Worm (Caenorhabditis elegans): ENCODE results near the gene F55H2.8.
A peak's percentile ranks its signal among the peaks of the same experiment; 100 is the strongest.

The F55H2.8 gene

DNA sequence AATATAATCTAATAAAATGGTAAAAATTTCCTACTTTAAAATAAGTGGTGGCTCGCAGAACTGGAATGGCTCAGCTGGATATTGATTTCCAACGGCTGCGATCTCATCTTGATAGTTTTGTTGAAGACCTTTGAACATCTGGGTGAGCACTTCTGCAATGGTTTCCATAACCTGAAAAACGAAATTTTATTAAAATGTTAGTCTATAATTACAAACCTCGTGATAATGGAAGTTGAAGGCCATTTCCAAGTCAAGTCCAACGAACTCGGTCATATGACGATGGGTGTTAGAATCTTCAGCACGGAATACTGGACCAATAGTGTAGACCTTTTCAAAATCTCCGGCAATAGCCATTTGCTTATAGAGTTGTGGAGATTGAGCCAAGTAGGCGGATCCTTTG is 23.9 kb upstream of the F55H2.8 start:
- no peak for TF ChIP-seq zip-2 (tag; optimal IDR thresholded peaks at IDR 0.05)
- no peak for TF ChIP-seq ceh-82 (tag; optimal IDR thresholded peaks at IDR 0.05)
- TF ChIP-seq unc-62 (GFP tag; optimal IDR thresholded peaks at IDR 0.05 in 1 of 2) = peak in 1 of 2 experiments; percentile 10
- no peak for TF ChIP-seq unc-62 (tag; optimal IDR thresholded peaks at IDR 0.05)
- TF ChIP-seq D1046.2 (GFP tag; IDR thresholded peaks at IDR 0.05) = no peak

ce11 chrIII:9490783-9491547 is 22.7 kb upstream of the F55H2.8 start, which contains the start of the genes dars-1 and ctr-9:
dars-1 (minus strand) TSS chrIII:9491215.
ctr-9 (plus strand) TSS chrIII:9491396.
- TF ChIP-seq lsy-2 (tag; optimal IDR thresholded peaks at IDR 0.05) (peak in 1 of 2 experiments; percentile 31), ceh-44 (GFP tag; IDR thresholded peaks at IDR 0.05) (no peak), dpl-1 (GFP tag; optimal IDR thresholded peaks at IDR 0.05) (peak; percentile 43), zip-2 (tag; optimal IDR thresholded peaks at IDR 0.05) (peak; percentile 91), mes-2 (tag; optimal IDR thresholded peaks at IDR 0.05; ENCODE audit: poor library complexity, severe bottlenecking) (peak; percentile 18), mxl-3 (GFP tag; optimal IDR thresholded peaks at IDR 0.05) (no peak), arid-1 (GFP tag; conservative IDR thresholded peaks at IDR 0.05) (0 out of 2 replicates have a peak, but pooled peaks have one; percentile 1)

- no peak for TF ChIP-seq nhr-102 (tag; optimal IDR thresholded peaks at IDR 0.05)
- no peak for TF ChIP-seq ces-1 (GFP tag; optimal IDR thresholded peaks at IDR 0.05)
- TF ChIP-seq ceh-32 (tag; optimal IDR thresholded peaks at IDR 0.05; ENCODE audit: poor library complexity) = no peak
- no peak for TF ChIP-seq fkh-10 (GFP tag; optimal IDR thresholded peaks at IDR 0.05)
- no peak for TF ChIP-seq egl-27 (tag; optimal IDR thresholded peaks at IDR 0.05)
- TF ChIP-seq dpl-1 (GFP tag; optimal IDR thresholded peaks at IDR 0.05) = no peak
- no peak for TF ChIP-seq lin-29 (GFP tag; IDR thresholded peaks at IDR 0.05)
- peak in 1 of 2 experiments; percentile 97 for TF ChIP-seq unc-62 (GFP tag; optimal IDR thresholded peaks at IDR 0.05 in 1 of 2)
- no peak for TF ChIP-seq unc-62 (tag; optimal IDR thresholded peaks at IDR 0.05)
- no peak for TF ChIP-seq F49E8.2 (tag; optimal IDR thresholded peaks at IDR 0.05; ENCODE audit: borderline replicate concordance)
- TF ChIP-seq T26A8.4 (GFP tag; IDR thresholded peaks at IDR 0.05) = no peak
- TF ChIP-seq ZK337.2 (GFP tag; IDR thresholded peaks at IDR 0.05) = no peak
- TF ChIP-seq T20F7.1 (GFP tag; optimal IDR thresholded peaks at IDR 0.05) = no peak
- no peak for TF ChIP-seq hlh-11 (tag; optimal IDR thresholded peaks at IDR 0.05)
- no peak for TF ChIP-seq mes-2 (tag; optimal IDR thresholded peaks at IDR 0.05; ENCODE audit: poor library complexity, severe bottlenecking)
- TF ChIP-seq dmd-9 (GFP tag; IDR thresholded peaks at IDR 0.05) = no peak
- no peak for TF ChIP-seq spr-1 (tag; optimal IDR thresholded peaks at IDR 0.05)
- peak; percentile 78 for TF ChIP-seq aha-1 (tag)
These were observed 19.5 kb upstream of the F55H2.8 start for ce11 chrIII:9494209-9494608.

DNA sequence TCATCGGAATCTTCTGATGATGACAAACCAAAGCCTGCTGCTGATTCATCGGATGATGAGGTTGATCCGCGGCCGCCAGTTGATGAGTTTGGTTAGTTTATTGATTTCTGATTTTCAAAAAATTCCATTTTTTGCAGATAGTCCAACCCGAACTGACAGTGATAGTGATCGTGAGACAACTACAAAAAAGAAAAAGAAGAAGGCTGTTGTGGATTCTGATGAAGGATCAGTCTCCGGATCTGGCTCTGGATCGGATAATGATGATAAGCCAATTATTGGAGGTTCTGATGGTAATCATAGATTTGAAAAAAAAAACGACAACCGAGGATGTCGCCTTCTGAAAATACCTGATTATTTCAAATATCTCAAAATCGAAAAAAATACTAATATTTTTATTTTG is 17.6 kb upstream of the F55H2.8 start:
- TF ChIP-seq lin-15B (tag; optimal IDR thresholded peaks at IDR 0.05) = no peak
- no peak for TF ChIP-seq T26A8.4 (GFP tag; IDR thresholded peaks at IDR 0.05)
- TF ChIP-seq dve-1 (tag; optimal IDR thresholded peaks at IDR 0.05; ENCODE audit: insufficient read depth) = no peak
- TF ChIP-seq ZK337.2 (GFP tag; IDR thresholded peaks at IDR 0.05) = no peak
- TF ChIP-seq aha-1 (tag) = peak; percentile 64
- no peak for TF ChIP-seq egl-27 (tag; optimal IDR thresholded peaks at IDR 0.05)
- no peak for TF ChIP-seq mes-2 (tag; optimal IDR thresholded peaks at IDR 0.05; ENCODE audit: poor library complexity, severe bottlenecking)
- no peak for TF ChIP-seq zag-1 (tag; optimal IDR thresholded peaks at IDR 0.05)

DNA sequence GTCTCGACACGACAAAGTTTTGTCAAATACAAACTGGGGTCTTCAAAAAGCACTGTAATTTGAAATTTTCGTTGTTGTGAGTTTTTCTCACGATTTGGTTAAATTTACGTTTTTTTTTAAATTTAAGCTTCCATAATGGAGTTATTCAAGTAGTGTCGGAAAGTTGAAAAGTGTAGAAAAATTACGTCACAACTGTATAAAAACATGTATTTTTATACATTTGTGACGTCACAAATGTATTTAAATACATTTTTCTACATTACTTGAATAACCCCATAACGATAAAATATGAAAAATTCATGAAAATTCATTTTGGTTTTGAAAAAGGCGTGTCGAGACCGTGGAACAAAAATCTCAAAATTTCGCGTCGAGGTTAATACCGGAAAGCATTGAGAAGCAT is 16.3 kb upstream of the F55H2.8 start:
- TF ChIP-seq lsy-2 (tag; optimal IDR thresholded peaks at IDR 0.05) (no peak), nhr-76 (tag; optimal IDR thresholded peaks at IDR 0.05) (no peak), jun-1 (tag; optimal IDR thresholded peaks at IDR 0.05) (no peak), egl-43 (GFP tag; IDR thresholded peaks at IDR 0.05) (no peak), F10B5.3 (tag; optimal IDR thresholded peaks at IDR 0.05) (no peak), zag-1 (tag; optimal IDR thresholded peaks at IDR 0.05) (no peak), tag-97 (GFP tag; IDR thresholded peaks at IDR 0.05) (no peak), zfp-3 (GFP tag; conservative IDR thresholded peaks at IDR 0.05) (no peak), mes-2 (tag; optimal IDR thresholded peaks at IDR 0.05; ENCODE audit: poor library complexity, severe bottlenecking) (no peak), daf-16 (GFP tag; optimal IDR thresholded peaks at IDR 0.05) (no peak), daf-16 (tag; optimal IDR thresholded peaks at IDR 0.05) (no peak), lim-7 (GFP tag; IDR thresholded peaks at IDR 0.05) (no peak), daf-19 (GFP tag; conservative IDR thresholded peaks at IDR 0.05) (no peak)
